Fruit fly (Drosophila melanogaster): ENCODE results near the gene CG43342.

CG43342 gene

DNA sequence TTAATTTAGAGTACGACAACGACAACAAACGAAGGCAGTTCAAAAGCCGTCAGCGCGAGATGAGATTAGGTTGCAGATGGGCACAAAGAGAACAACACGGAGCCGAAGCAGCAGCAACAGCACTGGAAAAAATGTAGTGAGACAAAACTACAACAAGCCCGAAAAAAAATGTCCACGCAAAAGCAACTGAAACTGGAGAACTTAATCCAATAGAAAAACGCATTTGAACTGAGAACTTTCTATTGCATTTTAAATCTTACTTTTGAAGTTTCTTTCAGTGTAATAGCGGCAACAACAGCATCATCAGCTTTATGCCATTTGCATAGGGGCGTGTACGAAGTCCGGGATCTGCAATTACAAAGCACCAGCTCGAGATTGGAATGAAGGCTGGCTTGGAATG lies 41.6 kb upstream of the CG43342 start (continued):
- TF ChIP-seq CG4730 (GFP tag; IDR thresholded peaks at IDR 0.05) (no peak), bowl (GFP tag; IDR thresholded peaks at IDR 0.05) (no peak), kah (GFP tag; optimal IDR thresholded peaks at IDR 0.05) (no peak), Ptx1 (GFP tag; IDR thresholded peaks at IDR 0.05) (0 out of 2 replicates have a peak, but pooled peaks have one; percentile 14), row (GFP tag; IDR thresholded peaks at IDR 0.05) (peak; percentile 31; the same call in 1 of the 3 replicates), CG17359 (tag; optimal IDR thresholded peaks at IDR 0.05) (no peak), maf-S (GFP tag; optimal IDR thresholded peaks at IDR 0.05) (peak; percentile 1), Xrp1 (GFP tag; IDR thresholded peaks at IDR 0.05) (peak; percentile 59), Mes4 (GFP tag; optimal IDR thresholded peaks at IDR 0.05) (no peak), CG8944 (GFP tag; optimal IDR thresholded peaks at IDR 0.05) (no peak), pb (GFP tag; optimal IDR thresholded peaks at IDR 0.05) (no peak), CG14860 (GFP tag; IDR thresholded peaks at IDR 0.05; ENCODE audit: partially characterized antibody) (no peak), Hsf (GFP tag; optimal IDR thresholded peaks at IDR 0.05) (no peak), her (GFP tag; optimal IDR thresholded peaks at IDR 0.05) (no peak), Mad (GFP tag; optimal IDR thresholded peaks at IDR 0.05) (no peak), gcm (GFP tag; optimal IDR thresholded peaks at IDR 0.05) (no peak), Hr78 (GFP tag; optimal IDR thresholded peaks at IDR 0.05) (no peak), CG10565 (GFP tag; optimal IDR thresholded peaks at IDR 0.05) (no peak), CG10654 (GFP tag; optimal IDR thresholded peaks at IDR 0.05) (no peak), toy (GFP tag; IDR thresholded peaks at IDR 0.05) (no peak), Sox102F (GFP tag; optimal IDR thresholded peaks at IDR 0.05) (peak; percentile 12), sob (GFP tag; IDR thresholded peaks at IDR 0.05) (peak; percentile 37; the same call in 1 of the 2 replicates), CG15011 (GFP tag; optimal IDR thresholded peaks at IDR 0.05) (no peak), gro (GFP tag; optimal IDR thresholded peaks at IDR 0.05) (no peak), vfl (GFP tag; optimal IDR thresholded peaks at IDR 0.05) (no peak), Abd-B (GFP tag; optimal IDR thresholded peaks at IDR 0.05) (no peak), CG1233 (GFP tag; optimal IDR thresholded peaks at IDR 0.05) (no peak), CG4360 (GFP tag; IDR thresholded peaks at IDR 0.05) (no peak), NfI (GFP tag; optimal IDR thresholded peaks at IDR 0.05) (no peak), CG7556 (GFP tag; optimal IDR thresholded peaks at IDR 0.05) (no peak), CG11504 (tag; optimal IDR thresholded peaks at IDR 0.05) (peak; percentile 39), tll (GFP tag; optimal IDR thresholded peaks at IDR 0.05) (no peak), ab (GFP tag; optimal IDR thresholded peaks at IDR 0.05) (no peak), CG4820 (GFP tag; optimal IDR thresholded peaks at IDR 0.05) (no peak), CG4617 (GFP tag; optimal IDR thresholded peaks at IDR 0.05; ENCODE audit: borderline replicate concordance) (no peak), Spps (tag; optimal IDR thresholded peaks at IDR 0.05) (no peak), Atf-2 (GFP tag; optimal IDR thresholded peaks at IDR 0.05) (no peak), Usf (GFP tag; optimal IDR thresholded peaks at IDR 0.05) (no peak), CG15696 (tag; optimal IDR thresholded peaks at IDR 0.05) (no peak), CG30020 (tag; optimal IDR thresholded peaks at IDR 0.05) (no peak), sna (GFP tag; IDR thresholded peaks at IDR 0.05; ENCODE audit: partially characterized antibody) (no peak), CG12219 (GFP tag; optimal IDR thresholded peaks at IDR 0.05) (no peak), cato (GFP tag; optimal IDR thresholded peaks at IDR 0.05; ENCODE audit: borderline replicate concordance) (no peak), hb (GFP tag; IDR thresholded peaks at IDR 0.05; ENCODE audit: partially characterized antibody) (no peak), C15 (GFP tag; IDR thresholded peaks at IDR 0.05) (no peak), CG12942 (GFP tag; optimal IDR thresholded peaks at IDR 0.05) (no peak), Pdp1 (GFP tag; optimal IDR thresholded peaks at IDR 0.05) (peak in 1 of 2 experiments; percentile 43), CG8089 (GFP tag; optimal IDR thresholded peaks at IDR 0.05) (no peak), Hr51 (GFP tag; optimal IDR thresholded peaks at IDR 0.05) (no peak), CG2202 (tag; optimal IDR thresholded peaks at IDR 0.05) (no peak)
